Fruit fly (Drosophila melanogaster): Measurements from ENCODE around the gene ImpL2.

The ImpL2 gene

DNA sequence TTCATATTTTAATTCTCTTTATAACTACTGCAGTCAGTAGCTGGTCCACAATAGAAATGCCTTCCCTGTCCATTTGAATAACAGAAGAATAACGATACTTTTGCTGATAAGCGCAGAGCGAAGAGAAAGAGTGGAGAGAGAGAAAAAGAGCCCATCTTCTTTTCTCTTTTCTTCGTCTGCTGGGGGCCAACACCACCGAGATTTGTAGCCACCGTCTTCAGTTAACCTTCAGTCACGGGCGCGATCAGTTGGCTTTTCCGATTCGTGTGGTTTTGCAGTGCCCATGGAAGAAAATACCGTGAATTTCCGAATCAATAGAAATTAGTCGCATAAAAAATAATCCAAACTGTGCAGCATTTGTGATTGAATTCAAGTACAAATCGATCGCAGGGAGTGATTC lies 27.6 kb upstream of the ImpL2 start, which contains the start of gene CG1273 (continued):
- TF ChIP-seq Opbp (GFP tag; IDR thresholded peaks at IDR 0.05; ENCODE audit: partially characterized antibody) (0 out of 3 replicates have a peak, but pooled peaks have one; percentile 36), Oli (tag; optimal IDR thresholded peaks at IDR 0.05) (no peak), knrl (GFP tag; IDR thresholded peaks at IDR 0.05; ENCODE audit: partially characterized antibody) (peak; percentile 23; the same call in 1 of the 3 replicates), sug (tag; optimal IDR thresholded peaks at IDR 0.05) (peak; percentile 16), row (GFP tag; IDR thresholded peaks at IDR 0.05) (no peak), bbx (GFP tag; IDR thresholded peaks at IDR 0.05; ENCODE audit: partially characterized antibody) (peak; percentile 15; the same call in 1 of the 2 replicates), Xrp1 (GFP tag; IDR thresholded peaks at IDR 0.05) (0 out of 2 replicates have a peak, but pooled peaks have one; percentile 6), gt (GFP tag; IDR thresholded peaks at IDR 0.05) (no peak), HLHmδ (GFP tag; optimal IDR thresholded peaks at IDR 0.05) (peak; percentile 15), CG12104 (GFP tag; optimal IDR thresholded peaks at IDR 0.05) (no peak), slp2 (GFP tag; optimal IDR thresholded peaks at IDR 0.05) (no peak)

DNA sequence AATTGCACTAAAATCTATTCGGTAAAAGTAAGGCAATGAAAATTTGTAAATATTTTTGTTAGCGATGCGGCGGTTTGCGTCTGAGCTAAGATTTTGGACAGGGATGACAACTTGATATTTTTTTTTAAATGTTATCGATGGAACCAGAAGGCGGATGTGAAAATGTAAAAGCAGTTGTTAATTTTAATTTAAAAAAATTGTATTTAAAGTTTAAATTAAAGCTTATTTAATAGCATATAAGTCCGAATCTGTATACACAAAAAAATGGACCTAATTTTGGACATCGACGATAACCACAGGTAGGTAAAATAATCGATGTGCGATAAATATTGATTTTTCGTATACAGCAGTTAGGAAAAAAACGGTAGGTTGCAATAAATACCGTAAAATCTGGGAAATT lies 26.4 kb upstream of the ImpL2 start, which contains the start of the genes CG11586 and VhaM9.7-a:
Gene CG11586 (minus strand): TSS at position 87 of the 400 bp plus-strand sequence.
Gene VhaM9.7-a (plus strand): TSS at position 322 of the 400 bp plus-strand sequence.
- TF ChIP-seq E2f2 (GFP tag; IDR thresholded peaks at IDR 0.05) (peak; percentile 60), Hr3 (GFP tag; optimal IDR thresholded peaks at IDR 0.05) (peak; percentile 8), CG5245 (GFP tag; optimal IDR thresholded peaks at IDR 0.05) (no peak), ro (GFP tag; IDR thresholded peaks at IDR 0.05) (no peak), CG13287 (GFP tag; IDR thresholded peaks at IDR 0.05; ENCODE audit: partially characterized antibody) (peak; percentile 80), CG32532 (GFP tag; IDR thresholded peaks at IDR 0.05) (no peak), CG2120 (GFP tag; optimal IDR thresholded peaks at IDR 0.05) (peak; percentile 17), CG17361 (GFP tag; IDR thresholded peaks at IDR 0.05) (peak; percentile 47; the same call in 1 of the 3 replicates), nmo (GFP tag; optimal IDR thresholded peaks at IDR 0.05) (peak; percentile 50), CG31365 (tag; optimal IDR thresholded peaks at IDR 0.05) (no peak), Antp (GFP tag; optimal IDR thresholded peaks at IDR 0.05) (no peak), psq (GFP tag; optimal IDR thresholded peaks at IDR 0.05) (no peak), CG1024 (GFP tag; IDR thresholded peaks at IDR 0.05) (no peak), sens-2 (GFP tag; IDR thresholded peaks at IDR 0.05) (no peak), CG15601 (tag; optimal IDR thresholded peaks at IDR 0.05) (peak; percentile 40), CG17912 (GFP tag; optimal IDR thresholded peaks at IDR 0.05) (no peak), CG30020 (tag; optimal IDR thresholded peaks at IDR 0.05) (peak; percentile 34), wor (GFP tag; IDR thresholded peaks at IDR 0.05) (no peak), CG15696 (tag; optimal IDR thresholded peaks at IDR 0.05) (no peak), CG4282 (GFP tag; optimal IDR thresholded peaks at IDR 0.05) (no peak), Chrac-16 (GFP tag; optimal IDR thresholded peaks at IDR 0.05) (peak; percentile 2), CG32767 (GFP tag; IDR thresholded peaks at IDR 0.05) (0 out of 2 replicates have a peak, but pooled peaks have one; percentile 20), Ravus (GFP tag; IDR thresholded peaks at IDR 0.05) (no peak), Myb (GFP tag; optimal IDR thresholded peaks at IDR 0.05) (peak; percentile 68), sc (optimal IDR thresholded peaks at IDR 0.05) (no peak), sc (GFP tag; optimal IDR thresholded peaks at IDR 0.05) (no peak), CG8924 (tag; optimal IDR thresholded peaks at IDR 0.05) (peak; percentile 16), lilli (GFP tag; optimal IDR thresholded peaks at IDR 0.05) (peak; percentile 36), sna (GFP tag; IDR thresholded peaks at IDR 0.05; ENCODE audit: partially characterized antibody) (peak; percentile 68), Dll (GFP tag; IDR thresholded peaks at IDR 0.05; ENCODE audit: partially characterized antibody) (peak; percentile 78), CG10267 (tag; optimal IDR thresholded peaks at IDR 0.05) (peak; percentile 63), dati (GFP tag; IDR thresholded peaks at IDR 0.05) (no peak), lmd (GFP tag; IDR thresholded peaks at IDR 0.05) (no peak), CG3847 (GFP tag; IDR thresholded peaks at IDR 0.05) (no peak), Dp (GFP tag; optimal IDR thresholded peaks at IDR 0.05) (peak; percentile 50), D19A (tag; optimal IDR thresholded peaks at IDR 0.05) (peak; percentile 23), Sin3A (optimal IDR thresholded peaks at IDR 0.05) (peak; percentile 19), CG8388 (GFP tag; optimal IDR thresholded peaks at IDR 0.05) (peak; percentile 20), CG10431 (GFP tag; optimal IDR thresholded peaks at IDR 0.05) (peak; percentile 4), ssp (GFP tag; IDR thresholded peaks at IDR 0.05) (no peak)

All from whole organism, embryonic.